Worm (Caenorhabditis elegans): ENCODE measurements around the gene gpa-13.

gpa-13 gene

DNA sequence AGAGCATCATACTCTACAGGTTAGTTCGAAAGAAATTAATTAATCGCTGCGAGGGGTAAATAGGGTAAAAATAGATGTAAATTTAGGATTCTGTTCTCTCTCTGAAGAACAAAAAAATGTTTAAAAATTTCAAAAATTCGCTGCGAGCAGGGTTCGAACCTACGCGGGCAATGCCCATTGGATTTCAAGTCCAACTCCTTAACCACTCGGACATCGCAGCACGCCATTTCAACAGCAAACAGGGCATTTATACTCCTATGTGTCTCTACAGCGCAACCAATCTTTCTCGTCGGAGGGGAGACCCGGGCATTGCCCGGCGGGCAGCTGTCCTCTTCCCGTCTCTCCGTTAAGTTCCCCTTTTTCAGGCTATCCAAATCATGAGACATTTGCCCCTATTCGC, 25.5 kb upstream of the gpa-13 start (continued):
- TF ChIP-seq vab-15 (tag; optimal IDR thresholded peaks at IDR 0.05) (peak; percentile 38), rnt-1 (tag; optimal IDR thresholded peaks at IDR 0.05) (peak; percentile 53), lsy-2 (tag; optimal IDR thresholded peaks at IDR 0.05) (peak; percentile 27 to 68), ztf-11 (tag; optimal IDR thresholded peaks at IDR 0.05) (peak in 1 of 2 experiments; percentile 8), dsc-1 (tag; optimal IDR thresholded peaks at IDR 0.05) (peak; percentile 30), nhr-77 (tag; optimal IDR thresholded peaks at IDR 0.05) (peak; percentile 21), lin-14 (GFP tag; optimal IDR thresholded peaks at IDR 0.05) (peak; percentile 38), nhr-237 (tag; optimal IDR thresholded peaks at IDR 0.05) (no peak), aly-2 (tag; optimal IDR thresholded peaks at IDR 0.05) (peak; percentile 37), hlh-4 (tag; optimal IDR thresholded peaks at IDR 0.05) (no peak), nhr-85 (tag) (peak; percentile 46), swsn-7 (tag; optimal IDR thresholded peaks at IDR 0.05) (peak; percentile 36), F16B12.6 (tag; optimal IDR thresholded peaks at IDR 0.05) (no peak), fkh-8 (tag; optimal IDR thresholded peaks at IDR 0.05) (peak; percentile 30), nhr-71 (tag; optimal IDR thresholded peaks at IDR 0.05) (peak; percentile 49)

DNA sequence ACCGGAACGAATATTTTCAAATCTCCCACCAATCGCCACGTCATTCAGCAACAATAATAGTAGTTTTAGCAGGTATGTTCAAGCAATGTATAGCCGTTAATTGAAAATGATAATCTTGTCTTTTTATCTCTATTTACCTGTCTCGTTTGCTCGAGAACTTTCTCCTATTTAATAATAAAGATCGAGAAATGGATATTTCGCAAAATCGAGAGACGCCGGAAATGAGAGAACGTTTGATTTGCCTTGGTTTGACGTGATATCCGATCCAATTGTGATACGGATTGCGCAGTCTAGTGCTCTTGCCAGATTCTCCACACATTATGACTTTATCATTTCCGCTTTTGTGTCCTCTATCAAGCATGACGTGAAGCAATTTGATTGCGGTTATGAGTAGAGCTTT, 19.1 kb upstream of the gpa-13 start:
- TF ChIP-seq fkh-8 (tag; optimal IDR thresholded peaks at IDR 0.05), result peak; percentile 59
- no peak for TF ChIP-seq efl-1 (optimal IDR thresholded peaks at IDR 0.05)
- peak in 1 of 2 experiments; percentile 86 for TF ChIP-seq efl-1 (GFP tag; optimal IDR thresholded peaks at IDR 0.05 in 1 of 2)
- TF ChIP-seq mdl-1 (tag; optimal IDR thresholded peaks at IDR 0.05), result no peak
- TF ChIP-seq nhr-19 (GFP tag; conservative IDR thresholded peaks at IDR 0.05), result no peak

DNA sequence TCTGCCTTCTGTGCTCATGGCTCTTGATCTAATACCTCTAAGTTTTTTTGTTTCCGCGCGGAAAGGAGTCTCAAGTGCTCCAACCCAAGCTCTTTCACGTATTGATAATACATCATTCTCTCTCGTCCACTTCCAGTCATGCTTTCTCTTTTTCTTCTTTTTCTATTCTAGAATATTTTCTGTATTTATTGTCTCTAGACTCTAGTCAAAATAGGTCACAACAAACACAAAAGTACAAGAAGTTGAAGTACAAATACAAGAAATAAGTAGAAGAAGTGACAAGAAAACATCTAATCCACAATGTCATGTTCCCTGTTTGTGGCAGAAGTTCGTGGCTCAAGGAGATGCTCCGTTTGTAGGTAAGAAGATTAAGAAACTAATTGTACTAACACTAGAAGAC, 18.5 kb upstream of the gpa-13 start, which contains the start of gene ZC455.1:
TSS of gene ZC455.1 (plus strand) at position 301 of the 400 bp plus-strand sequence.
- TF ChIP-seq nhr-90 (tag; optimal IDR thresholded peaks at IDR 0.05; ENCODE audit: poor library complexity) (no peak), nhr-12 (tag; optimal IDR thresholded peaks at IDR 0.05) (no peak), snpc-4 (tag; optimal IDR thresholded peaks at IDR 0.05) (no peak), nhr-11 (tag; optimal IDR thresholded peaks at IDR 0.05) (no peak), nhr-47 (tag; optimal IDR thresholded peaks at IDR 0.05) (no peak)

DNA sequence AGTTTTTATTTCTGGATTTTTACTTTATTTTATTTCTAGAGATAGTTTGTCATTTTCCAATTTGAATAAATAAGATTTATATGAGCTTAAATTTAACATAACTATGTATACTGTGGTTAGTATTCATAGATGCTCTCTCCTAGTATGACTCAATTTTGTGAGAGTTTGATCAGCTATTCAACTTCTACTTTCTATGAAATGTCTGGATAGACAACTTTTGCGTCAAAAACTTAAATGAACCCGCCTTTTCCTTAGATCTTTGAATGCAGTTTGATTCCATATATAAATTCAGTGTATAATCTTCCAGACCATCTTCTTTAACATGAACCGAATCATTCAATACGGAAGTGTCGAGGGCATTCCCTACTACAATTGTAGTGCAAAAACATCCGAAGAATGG, 14.2 kb upstream of the gpa-13 start, which contains the start of gene srt-43:
TSS of gene srt-43 (plus strand) at position 301 of the 400 bp plus-strand sequence.
- TF ChIP-seq mdl-1 (tag; optimal IDR thresholded peaks at IDR 0.05), result no peak
- TF ChIP-seq grh-1 (GFP tag; IDR thresholded peaks at IDR 0.05), result no peak
- no peak for TF ChIP-seq hlh-4 (tag; optimal IDR thresholded peaks at IDR 0.05)
- TF ChIP-seq unc-130 (tag; optimal IDR thresholded peaks at IDR 0.05), result no peak
- no peak for TF ChIP-seq pax-3 (tag; optimal IDR thresholded peaks at IDR 0.05)
- no peak for TF ChIP-seq pag-3 (tag; optimal IDR thresholded peaks at IDR 0.05; ENCODE audit: borderline replicate concordance, insufficient read depth)
- no peak for TF ChIP-seq zip-4 (GFP tag; optimal IDR thresholded peaks at IDR 0.05)

ce11 chrV:12763291-12763995, 8.7 kb upstream of the gpa-13 start, which contains the start of the genes abcf-1 and scc-3:
TSS of gene abcf-1 (minus strand) at chrV:12763375.
TSS of gene scc-3 (plus strand) at chrV:12763945.
- TF ChIP-seq lin-39 (tag; optimal IDR thresholded peaks at IDR 0.05) (no peak), vab-15 (tag; optimal IDR thresholded peaks at IDR 0.05) (no peak), nhr-20 (tag; optimal IDR thresholded peaks at IDR 0.05) (peak; percentile 38), mep-1 (tag; optimal IDR thresholded peaks at IDR 0.05) (peak; percentile 53), skn-1 (tag; optimal IDR thresholded peaks at IDR 0.05) (peak; percentile 51), tlp-1 (tag; optimal IDR thresholded peaks at IDR 0.05) (no peak), ets-5 (GFP tag; IDR thresholded peaks at IDR 0.05) (no peak), xbp-1 (tag; optimal IDR thresholded peaks at IDR 0.05) (peak; percentile 40), F16B12.6 (tag; optimal IDR thresholded peaks at IDR 0.05) (peak; percentile 84), unc-98 (GFP tag; IDR thresholded peaks at IDR 0.05) (no peak), elt-3 (tag; optimal IDR thresholded peaks at IDR 0.05) (peak in 1 of 6 experiments; percentile 37), C16A3.4 (tag; optimal IDR thresholded peaks at IDR 0.05) (peak; percentile 5), nhr-12 (tag; optimal IDR thresholded peaks at IDR 0.05) (no peak), unc-130 (tag; optimal IDR thresholded peaks at IDR 0.05) (peak; percentile 6), dpl-1 (GFP tag; optimal IDR thresholded peaks at IDR 0.05) (peak; percentile 47 to 74 (median 59)), hpl-2 (GFP tag; optimal IDR thresholded peaks at IDR 0.05) (no peak), nhr-47 (tag; optimal IDR thresholded peaks at IDR 0.05) (peak; percentile 21), swsn-7 (tag; optimal IDR thresholded peaks at IDR 0.05) (peak; percentile 32), unc-86 (tag; optimal IDR thresholded peaks at IDR 0.05) (no peak), ceh-82 (tag; optimal IDR thresholded peaks at IDR 0.05) (no peak), efl-1 (optimal IDR thresholded peaks at IDR 0.05) (peak; percentile 25 to 62), efl-1 (GFP tag; optimal IDR thresholded peaks at IDR 0.05 in 1 of 2) (peak; percentile 66 to 93), lsy-2 (tag; optimal IDR thresholded peaks at IDR 0.05) (peak; percentile 86 to 98), dsc-1 (tag; optimal IDR thresholded peaks at IDR 0.05) (no peak)

All from whole organism, L1 larva.